Fruit fly (Drosophila melanogaster): ENCODE measurements around the gene Nxf3.

The Nxf3 gene

dm6 chr3L:14003297-14004040 is 38.5 kb downstream of the Nxf3 start:
- TF ChIP-seq ovo (GFP tag; optimal IDR thresholded peaks at IDR 0.05) = no peak
- no peak for TF ChIP-seq CG12768 (GFP tag; optimal IDR thresholded peaks at IDR 0.05)
- no peak for TF ChIP-seq cnc (optimal IDR thresholded peaks at IDR 0.05)
- no peak for TF ChIP-seq CG7045 (GFP tag; optimal IDR thresholded peaks at IDR 0.05)
- TF ChIP-seq CG14711 (tag; optimal IDR thresholded peaks at IDR 0.05) = peak; percentile 93
- no peak for TF ChIP-seq CG1620 (GFP tag; optimal IDR thresholded peaks at IDR 0.05)
- no peak for TF ChIP-seq pad (GFP tag; optimal IDR thresholded peaks at IDR 0.05)
- TF ChIP-seq CG11617 (GFP tag; optimal IDR thresholded peaks at IDR 0.05) = peak; percentile 57
- no peak for TF ChIP-seq bab1 (GFP tag; optimal IDR thresholded peaks at IDR 0.05)
- no peak for TF ChIP-seq CG7101 (tag; optimal IDR thresholded peaks at IDR 0.05)
- no peak for TF ChIP-seq CG33017 (tag; optimal IDR thresholded peaks at IDR 0.05)
- TF ChIP-seq CG5204 (GFP tag; optimal IDR thresholded peaks at IDR 0.05) = peak; percentile 23
- TF ChIP-seq kay (GFP tag; ENCODE audit: borderline replicate concordance) = peak; percentile 91
- TF ChIP-seq Crg-1 (GFP tag; optimal IDR thresholded peaks at IDR 0.05) = no peak
- TF ChIP-seq tj (GFP tag; optimal IDR thresholded peaks at IDR 0.05) = no peak
- no peak for TF ChIP-seq toe (GFP tag; optimal IDR thresholded peaks at IDR 0.05)
- TF ChIP-seq Mnt (GFP tag; optimal IDR thresholded peaks at IDR 0.05) = peak; percentile 23
- no peak for TF ChIP-seq cic (GFP tag; optimal IDR thresholded peaks at IDR 0.05)

- TF ChIP-seq CG33017 (tag; optimal IDR thresholded peaks at IDR 0.05) (peak; percentile 41), CG12768 (GFP tag; optimal IDR thresholded peaks at IDR 0.05) (no peak), pad (GFP tag; optimal IDR thresholded peaks at IDR 0.05) (peak; percentile 65), Mnt (GFP tag; optimal IDR thresholded peaks at IDR 0.05) (peak; percentile 19), CG7101 (tag; optimal IDR thresholded peaks at IDR 0.05) (peak; percentile 35), cnc (optimal IDR thresholded peaks at IDR 0.05) (no peak), cic (GFP tag; optimal IDR thresholded peaks at IDR 0.05) (peak; percentile 35), CG11617 (GFP tag; optimal IDR thresholded peaks at IDR 0.05) (peak; percentile 23), tj (GFP tag; optimal IDR thresholded peaks at IDR 0.05) (peak; percentile 69), Clk (GFP tag; optimal IDR thresholded peaks at IDR 0.05) (no peak)
These were observed 39.0 kb downstream of the Nxf3 start for dm6 chr3L:14004041-14004407.

dm6 chr3L:14004963-14005458 is 40.0 kb downstream of the Nxf3 start:
- peak; percentile 98 for TF ChIP-seq Hr96 (GFP tag; optimal IDR thresholded peaks at IDR 0.05)
- TF ChIP-seq tj (GFP tag; optimal IDR thresholded peaks at IDR 0.05) = peak; percentile 90
- TF ChIP-seq CG5204 (GFP tag; optimal IDR thresholded peaks at IDR 0.05) = peak; percentile 98
- peak; percentile 99 for TF ChIP-seq cic (GFP tag; optimal IDR thresholded peaks at IDR 0.05)
- peak; percentile 98 for TF ChIP-seq CG11617 (GFP tag; optimal IDR thresholded peaks at IDR 0.05)
- peak; percentile 96 for TF ChIP-seq kay (GFP tag; ENCODE audit: borderline replicate concordance)
- peak; percentile 97 for TF ChIP-seq CG1620 (GFP tag; optimal IDR thresholded peaks at IDR 0.05)
- peak; percentile 99 for TF ChIP-seq CG33017 (tag; optimal IDR thresholded peaks at IDR 0.05)
- peak; percentile 96 for TF ChIP-seq toe (GFP tag; optimal IDR thresholded peaks at IDR 0.05)
- TF ChIP-seq Clk (GFP tag; optimal IDR thresholded peaks at IDR 0.05) = peak; percentile 96
- TF ChIP-seq CG7045 (GFP tag; optimal IDR thresholded peaks at IDR 0.05) = peak; percentile 98
- no peak for TF ChIP-seq cnc (optimal IDR thresholded peaks at IDR 0.05)
- TF ChIP-seq ovo (GFP tag; optimal IDR thresholded peaks at IDR 0.05) = peak; percentile 79
- TF ChIP-seq CG7101 (tag; optimal IDR thresholded peaks at IDR 0.05) = peak; percentile 99
- peak; percentile 99 for TF ChIP-seq CG12768 (GFP tag; optimal IDR thresholded peaks at IDR 0.05)
- TF ChIP-seq Crg-1 (GFP tag; optimal IDR thresholded peaks at IDR 0.05) = peak; percentile 98
- TF ChIP-seq Mnt (GFP tag; optimal IDR thresholded peaks at IDR 0.05) = peak; percentile 99
- TF ChIP-seq CG14711 (tag; optimal IDR thresholded peaks at IDR 0.05) = peak; percentile 97
- peak; percentile 94 for TF ChIP-seq bab1 (GFP tag; optimal IDR thresholded peaks at IDR 0.05)
- TF ChIP-seq pad (GFP tag; optimal IDR thresholded peaks at IDR 0.05) = peak; percentile 94

- TF ChIP-seq Hr96 (GFP tag; optimal IDR thresholded peaks at IDR 0.05) (no peak), cic (GFP tag; optimal IDR thresholded peaks at IDR 0.05) (peak; percentile 79), bab1 (GFP tag; optimal IDR thresholded peaks at IDR 0.05) (no peak), kay (GFP tag; ENCODE audit: borderline replicate concordance) (peak; percentile 89), CG33017 (tag; optimal IDR thresholded peaks at IDR 0.05) (peak; percentile 18), CG7101 (tag; optimal IDR thresholded peaks at IDR 0.05) (peak; percentile 32), toe (GFP tag; optimal IDR thresholded peaks at IDR 0.05) (no peak), Mnt (GFP tag; optimal IDR thresholded peaks at IDR 0.05) (peak; percentile 57), tj (GFP tag; optimal IDR thresholded peaks at IDR 0.05) (peak; percentile 55), CG12768 (GFP tag; optimal IDR thresholded peaks at IDR 0.05) (peak; percentile 36), cnc (optimal IDR thresholded peaks at IDR 0.05) (no peak)
These were observed 40.8 kb downstream of the Nxf3 start for dm6 chr3L:14005627-14006287.

dm6 chr3L:14006704-14007126 is 41.7 kb downstream of the Nxf3 start:
- TF ChIP-seq ovo (GFP tag; optimal IDR thresholded peaks at IDR 0.05) (peak; percentile 21), Hr96 (GFP tag; optimal IDR thresholded peaks at IDR 0.05) (no peak), CG1620 (GFP tag; optimal IDR thresholded peaks at IDR 0.05) (no peak), cnc (optimal IDR thresholded peaks at IDR 0.05) (no peak), CG33017 (tag; optimal IDR thresholded peaks at IDR 0.05) (no peak), CG14711 (tag; optimal IDR thresholded peaks at IDR 0.05) (peak; percentile 21), toe (GFP tag; optimal IDR thresholded peaks at IDR 0.05) (no peak), cic (GFP tag; optimal IDR thresholded peaks at IDR 0.05) (peak; percentile 88), CG7101 (tag; optimal IDR thresholded peaks at IDR 0.05) (peak; percentile 23), kay (GFP tag; ENCODE audit: borderline replicate concordance) (no peak), CG12768 (GFP tag; optimal IDR thresholded peaks at IDR 0.05) (peak; percentile 66), Crg-1 (GFP tag; optimal IDR thresholded peaks at IDR 0.05) (no peak), CG7045 (GFP tag; optimal IDR thresholded peaks at IDR 0.05) (peak; percentile 17), CG5204 (GFP tag; optimal IDR thresholded peaks at IDR 0.05) (no peak), bab1 (GFP tag; optimal IDR thresholded peaks at IDR 0.05) (peak; percentile 22), tj (GFP tag; optimal IDR thresholded peaks at IDR 0.05) (no peak), Mnt (GFP tag; optimal IDR thresholded peaks at IDR 0.05) (peak; percentile 47), CG11617 (GFP tag; optimal IDR thresholded peaks at IDR 0.05) (peak; percentile 14), Clk (GFP tag; optimal IDR thresholded peaks at IDR 0.05) (peak; percentile 16), pad (GFP tag; optimal IDR thresholded peaks at IDR 0.05) (peak; percentile 4)

Measured in whole organism, adult.